Worm (Caenorhabditis elegans): ENCODE data around the gene C25D7.9.
A peak's percentile ranks its signal among the peaks of the same experiment; 100 is the strongest.

C25D7.9 gene

DNA sequence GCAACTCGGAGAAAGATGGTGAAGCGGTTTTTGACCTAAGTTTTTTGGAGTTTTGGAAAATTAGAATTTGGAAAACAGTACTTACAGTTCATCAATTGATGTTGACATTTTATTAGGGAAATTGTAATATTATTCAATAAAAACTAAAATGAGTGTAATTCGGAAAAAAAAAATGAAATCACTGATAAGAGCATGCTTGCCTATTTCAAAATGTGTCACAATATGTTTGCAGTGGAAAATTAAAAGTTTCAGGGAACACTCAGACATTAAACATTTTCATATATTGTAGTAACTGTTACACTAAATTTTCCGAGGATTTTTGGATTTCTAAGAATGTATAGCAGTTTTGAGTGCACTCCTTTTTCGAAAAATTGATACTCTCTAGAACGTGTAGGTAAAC is 12.6 kb upstream of the C25D7.9 start, which contains the start of the genes fbxa-82 and C25D7.5:
Gene fbxa-82 (minus strand): TSS at position 163 of the 400 bp plus-strand sequence.
Gene C25D7.5 (plus strand): TSS at position 283 of the 400 bp plus-strand sequence.
- TF ChIP-seq mep-1 (tag; optimal IDR thresholded peaks at IDR 0.05) = no peak
- no peak for TF ChIP-seq nhr-28 (tag; optimal IDR thresholded peaks at IDR 0.05)
- no peak for TF ChIP-seq elt-1 (tag; optimal IDR thresholded peaks at IDR 0.05; ENCODE audit: borderline replicate concordance, insufficient read depth)
- no peak for TF ChIP-seq tbx-8 (GFP tag; optimal IDR thresholded peaks at IDR 0.05)
- no peak for TF ChIP-seq ceh-83 (GFP tag; optimal IDR thresholded peaks at IDR 0.05)
- TF ChIP-seq elt-3 (tag; optimal IDR thresholded peaks at IDR 0.05) = no peak
- TF ChIP-seq blmp-1 (tag; optimal IDR thresholded peaks at IDR 0.05) = no peak
- no peak for TF ChIP-seq hlh-1 (tag; optimal IDR thresholded peaks at IDR 0.05)
- no peak for TF ChIP-seq lsy-2 (tag; optimal IDR thresholded peaks at IDR 0.05)
- TF ChIP-seq unc-120 (tag; optimal IDR thresholded peaks at IDR 0.05; ENCODE audit: poor library complexity, severe bottlenecking) = no peak
- no peak for TF ChIP-seq sptf-1 (tag; optimal IDR thresholded peaks at IDR 0.05)
- no peak for TF ChIP-seq unc-62 (GFP tag; optimal IDR thresholded peaks at IDR 0.05)
- TF ChIP-seq M03D4.4 (tag; optimal IDR thresholded peaks at IDR 0.05) = no peak
- no peak for TF ChIP-seq zip-8 (tag; optimal IDR thresholded peaks at IDR 0.05)
- no peak for TF ChIP-seq ztf-11 (tag; optimal IDR thresholded peaks at IDR 0.05)
- no peak for TF ChIP-seq nhr-12 (tag; optimal IDR thresholded peaks at IDR 0.05)
- TF ChIP-seq sem-2 (GFP tag; optimal IDR thresholded peaks at IDR 0.05) = no peak

DNA sequence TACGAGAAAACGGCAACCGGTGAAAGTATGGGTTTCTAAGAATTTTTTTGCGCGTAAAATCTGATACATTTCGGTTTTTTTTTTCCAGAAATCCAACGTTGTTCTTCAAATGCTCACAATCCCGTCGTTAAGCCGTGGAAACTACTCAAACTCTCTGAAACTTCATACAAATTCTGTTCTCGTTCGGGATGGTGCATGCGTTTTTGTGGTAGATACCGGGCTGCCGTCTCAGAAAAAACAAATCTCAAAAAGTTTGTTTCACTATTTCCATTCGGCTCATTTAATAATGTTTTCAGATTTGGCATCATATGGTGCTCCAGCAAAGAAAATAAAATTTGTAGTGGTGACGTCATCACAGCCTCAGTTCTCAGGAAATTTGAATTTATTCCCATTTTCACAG is 10.2 kb upstream of the C25D7.9 start:
- no peak for TF ChIP-seq M03D4.4 (tag; optimal IDR thresholded peaks at IDR 0.05)
- peak; percentile 61 for TF ChIP-seq zip-8 (tag; optimal IDR thresholded peaks at IDR 0.05)

DNA sequence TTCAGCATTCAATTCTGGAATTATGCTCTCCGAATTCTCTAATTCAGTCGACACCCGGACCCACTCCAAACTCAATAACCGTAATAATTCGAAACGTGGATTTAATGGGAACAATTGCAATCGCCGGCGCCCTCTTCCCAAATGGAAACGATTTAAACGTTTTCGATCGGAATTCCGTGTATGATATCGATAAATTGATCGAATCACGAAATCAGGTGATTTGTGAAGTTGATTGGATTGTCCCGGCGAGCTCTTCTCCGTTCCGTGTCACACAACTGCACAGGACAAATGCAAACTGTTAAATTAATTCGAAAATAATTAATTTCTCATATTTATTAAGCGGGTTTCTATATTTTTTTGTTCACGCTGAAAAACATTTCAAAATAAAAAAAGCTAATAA is 9.1 kb upstream of the C25D7.9 start, which contains the start of gene C25D7.16:
Gene C25D7.16 (plus strand): TSS at position 301 of the 400 bp plus-strand sequence.
- TF ChIP-seq blmp-1 (tag; optimal IDR thresholded peaks at IDR 0.05) (no peak), sptf-1 (tag; optimal IDR thresholded peaks at IDR 0.05) (no peak), flh-1 (GFP tag; optimal IDR thresholded peaks at IDR 0.05) (no peak), ces-1 (GFP tag; optimal IDR thresholded peaks at IDR 0.05) (no peak), unc-62 (GFP tag; optimal IDR thresholded peaks at IDR 0.05) (no peak), lin-13 (tag; optimal IDR thresholded peaks at IDR 0.05) (no peak), ceh-39 (tag; optimal IDR thresholded peaks at IDR 0.05) (no peak), tbx-8 (GFP tag; optimal IDR thresholded peaks at IDR 0.05) (no peak)

DNA sequence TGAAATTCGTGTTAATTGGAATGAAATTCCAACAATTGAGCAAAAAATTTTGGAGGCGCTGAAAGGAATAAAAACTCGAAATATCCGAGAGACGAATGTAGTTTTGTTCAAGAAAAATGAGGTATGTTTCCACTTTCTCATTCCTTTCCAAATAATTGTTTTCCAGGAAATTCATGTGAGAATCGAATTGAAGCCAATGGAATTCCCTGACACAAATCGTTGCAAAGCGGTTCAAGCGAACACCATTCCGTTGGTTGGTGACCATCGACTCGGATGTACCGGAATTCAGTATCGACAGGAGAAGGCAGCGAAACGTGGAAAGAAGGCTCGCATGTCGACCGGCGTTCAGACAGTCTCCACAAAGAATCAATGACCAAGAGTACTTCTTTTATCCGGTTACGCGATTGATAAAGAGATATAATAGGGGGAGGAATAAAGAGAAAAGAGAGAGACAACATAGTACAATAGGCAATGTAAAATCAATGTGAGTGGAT is 8.5 kb upstream of the C25D7.9 start:
- TF ChIP-seq ceh-39 (tag; optimal IDR thresholded peaks at IDR 0.05) (no peak), M03D4.4 (tag; optimal IDR thresholded peaks at IDR 0.05) (no peak)

DNA sequence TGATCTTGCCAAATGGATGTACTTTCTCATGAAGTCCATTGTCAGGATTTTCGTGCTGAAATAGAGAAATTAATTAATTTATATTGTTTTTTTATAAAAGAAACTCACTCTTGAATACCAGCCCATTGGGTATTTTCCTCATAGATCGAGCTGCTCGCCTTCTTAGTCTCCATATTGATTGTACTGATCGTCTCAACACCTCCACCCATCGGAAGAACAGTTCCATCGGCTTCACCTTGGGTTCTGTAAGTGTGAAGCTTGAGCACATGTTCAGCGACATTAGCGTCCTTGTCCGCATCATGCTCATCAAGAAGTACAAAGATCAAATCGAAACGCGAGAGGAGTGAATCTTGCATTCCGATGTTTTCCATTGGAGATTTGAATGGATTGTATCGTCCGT is 7.2 kb upstream of the C25D7.9 start:
- no peak for TF ChIP-seq tbx-8 (GFP tag; optimal IDR thresholded peaks at IDR 0.05)
- no peak for TF ChIP-seq flh-1 (GFP tag; optimal IDR thresholded peaks at IDR 0.05)
- TF ChIP-seq sem-2 (GFP tag; optimal IDR thresholded peaks at IDR 0.05) = no peak
- TF ChIP-seq unc-120 (tag; optimal IDR thresholded peaks at IDR 0.05; ENCODE audit: poor library complexity, severe bottlenecking) = no peak
- no peak for TF ChIP-seq nhr-76 (tag; optimal IDR thresholded peaks at IDR 0.05)
- no peak for TF ChIP-seq elt-3 (tag; optimal IDR thresholded peaks at IDR 0.05)
- TF ChIP-seq mep-1 (tag; optimal IDR thresholded peaks at IDR 0.05) = no peak
- no peak for TF ChIP-seq unc-39 (tag; optimal IDR thresholded peaks at IDR 0.05)
- TF ChIP-seq sptf-1 (tag; optimal IDR thresholded peaks at IDR 0.05) = no peak
- TF ChIP-seq elt-1 (tag; optimal IDR thresholded peaks at IDR 0.05; ENCODE audit: borderline replicate concordance, insufficient read depth) = no peak
- no peak for TF ChIP-seq bed-3 (GFP tag; optimal IDR thresholded peaks at IDR 0.05)
- no peak for TF ChIP-seq ceh-43 (GFP tag; optimal IDR thresholded peaks at IDR 0.05)
- no peak for TF ChIP-seq ceh-39 (tag; optimal IDR thresholded peaks at IDR 0.05)
- no peak for TF ChIP-seq nhr-237 (tag; optimal IDR thresholded peaks at IDR 0.05)

DNA sequence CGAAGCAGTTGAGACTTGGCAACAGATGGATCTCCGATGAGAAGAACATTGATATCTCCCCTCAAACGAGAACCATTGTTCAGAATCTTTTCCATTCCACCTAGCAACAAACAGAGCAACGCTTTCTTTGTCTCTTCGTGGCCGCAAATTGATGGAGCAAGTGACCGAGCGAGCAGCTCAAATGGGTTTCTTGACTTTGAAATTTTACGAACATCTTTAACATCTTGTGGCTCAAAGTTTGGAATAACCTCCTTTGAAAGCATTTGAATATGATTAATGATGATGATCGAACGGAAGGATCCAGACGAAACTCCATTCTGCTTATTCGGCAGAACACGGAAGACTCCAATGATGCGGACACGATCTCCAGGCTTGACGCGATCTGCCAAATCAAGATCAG is 6.5 kb upstream of the C25D7.9 start:
- no peak for TF ChIP-seq nhr-2 (tag; optimal IDR thresholded peaks at IDR 0.05)
- TF ChIP-seq elt-1 (tag; optimal IDR thresholded peaks at IDR 0.05; ENCODE audit: borderline replicate concordance, insufficient read depth) = no peak
- no peak for TF ChIP-seq lin-32 (GFP tag; optimal IDR thresholded peaks at IDR 0.05)
- no peak for TF ChIP-seq nhr-12 (tag; optimal IDR thresholded peaks at IDR 0.05)
- no peak for TF ChIP-seq mep-1 (tag; optimal IDR thresholded peaks at IDR 0.05)
- TF ChIP-seq bed-3 (GFP tag; optimal IDR thresholded peaks at IDR 0.05) = no peak
- no peak for TF ChIP-seq tbx-8 (GFP tag; optimal IDR thresholded peaks at IDR 0.05)
- TF ChIP-seq drap-1 (GFP tag; optimal IDR thresholded peaks at IDR 0.05) = no peak
- no peak for TF ChIP-seq lin-13 (tag; optimal IDR thresholded peaks at IDR 0.05)
- TF ChIP-seq ceh-43 (GFP tag; optimal IDR thresholded peaks at IDR 0.05) = no peak
- no peak for TF ChIP-seq unc-120 (tag; optimal IDR thresholded peaks at IDR 0.05; ENCODE audit: poor library complexity, severe bottlenecking)
- TF ChIP-seq mab-5 (tag; optimal IDR thresholded peaks at IDR 0.05) = no peak
- no peak for TF ChIP-seq ceh-83 (GFP tag; optimal IDR thresholded peaks at IDR 0.05)

All from whole organism, mixed stage, embryonic.